Fruit fly (Drosophila melanogaster): ENCODE measurements around the gene GILT1.

DNA sequence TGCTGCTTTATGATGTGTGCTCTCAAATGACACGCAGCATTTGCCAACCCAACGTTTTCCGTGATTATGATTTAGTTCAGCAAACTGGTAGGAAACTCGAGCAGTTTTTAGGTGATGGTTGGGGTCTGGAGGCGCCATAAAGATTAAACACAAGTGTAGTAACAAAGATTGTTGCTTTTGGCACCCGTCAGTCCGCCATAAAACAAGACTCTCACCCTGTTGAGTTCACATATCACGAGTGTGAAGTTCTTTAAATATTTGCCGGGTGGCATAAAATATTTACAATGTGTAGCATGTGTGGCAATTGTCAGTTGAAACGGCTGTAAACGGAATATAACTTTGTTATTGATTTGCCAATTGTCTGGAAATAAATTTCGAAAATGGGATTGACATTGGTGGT lies 40.0 kb upstream of the GILT1 start:
- TF ChIP-seq cic (GFP tag; optimal IDR thresholded peaks at IDR 0.05) (no peak), CG14711 (tag; optimal IDR thresholded peaks at IDR 0.05) (no peak), toe (GFP tag; optimal IDR thresholded peaks at IDR 0.05) (no peak), CG7101 (tag; optimal IDR thresholded peaks at IDR 0.05) (no peak), tj (GFP tag; optimal IDR thresholded peaks at IDR 0.05) (no peak), CG11617 (GFP tag; optimal IDR thresholded peaks at IDR 0.05) (no peak), kay (GFP tag; ENCODE audit: borderline replicate concordance) (no peak), CG12768 (GFP tag; optimal IDR thresholded peaks at IDR 0.05) (no peak), CG7045 (GFP tag; optimal IDR thresholded peaks at IDR 0.05) (no peak), CG33017 (tag; optimal IDR thresholded peaks at IDR 0.05) (no peak), CG1620 (GFP tag; optimal IDR thresholded peaks at IDR 0.05) (no peak), Hr96 (GFP tag; optimal IDR thresholded peaks at IDR 0.05) (no peak)

Data from whole organism, adult.